Fruit fly (Drosophila melanogaster) S2 (cell line): ENCODE measurements around the gene UQCR-C1.

ENCODE experiments used
- CG8478 ChIP-seq: fragments of >200 bp; optimal IDR thresholded peaks from 2 replicates; lab custom pipeline; 2018
- CTCF ChIP-seq, 2 experiments: fragments of >200 bp; optimal IDR thresholded peaks; 2 replicates each; lab custom pipeline; 2018

DNA sequence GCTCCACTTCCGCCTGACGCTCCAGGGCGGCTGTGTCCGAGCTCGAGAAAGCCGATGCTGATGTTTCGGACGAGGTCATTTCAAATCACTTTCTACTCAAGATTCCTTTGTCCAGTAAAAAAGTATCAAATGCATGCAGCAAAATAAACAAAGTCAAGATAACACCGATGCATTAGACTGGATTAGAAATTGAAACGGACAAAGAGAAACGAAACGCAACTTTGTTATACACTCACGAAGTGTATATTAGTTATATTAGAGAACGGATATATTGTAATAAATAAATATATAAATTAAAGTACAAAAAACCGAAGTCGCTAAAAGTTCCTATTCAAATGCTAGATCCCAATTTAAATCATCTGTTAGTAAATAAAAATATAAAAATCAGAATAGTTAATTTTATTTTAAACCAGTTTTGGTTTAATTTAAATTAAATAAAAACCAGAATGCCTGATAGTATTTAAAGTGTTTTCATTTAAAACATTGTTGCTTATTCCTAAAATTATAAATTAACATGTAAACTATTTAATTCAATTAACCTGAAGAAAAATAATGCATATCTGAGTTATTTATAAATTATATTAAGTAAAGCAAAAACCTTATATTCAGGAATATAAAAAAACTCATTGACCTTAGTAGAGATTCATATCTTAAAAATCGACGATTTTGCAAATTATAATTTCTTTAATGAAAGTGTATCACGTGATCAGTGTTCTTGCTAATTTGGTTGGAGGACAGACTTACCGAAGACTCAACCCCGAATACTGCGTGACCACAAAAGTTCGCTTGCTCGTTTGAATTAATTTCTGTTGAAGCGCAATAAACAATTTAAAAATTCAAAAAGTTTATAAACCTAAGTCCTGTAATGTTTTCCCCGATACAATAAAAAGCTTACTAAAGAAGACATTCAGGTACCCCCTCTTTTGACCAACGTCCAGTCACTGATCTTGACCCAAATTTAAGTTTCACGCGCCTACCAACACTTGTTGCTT, 4.1 kb downstream of the UQCR-C1 start, which contains the start of gene Dph2:
- TF ChIP-seq CG8478 (lab: Kevin White, UChicago) (no peak), CTCF (optimal IDR thresholded peaks at IDR 0.05; lab: Kevin White, UChicago) (peak; percentile 5 to 50)
